Worm (Caenorhabditis elegans) whole organism, L2 larva: Measurements from ENCODE around the gene xpo-3.

Experiments used
- R02D3.7 ChIP-seq: fragments of 150-350 bp; optimal IDR thresholded peaks from 2 replicates; lab custom pipeline; 2014; ENCODE audit warnings: missing biosample characterization, missing genetic modification characterization
- alr-1 ChIP-seq: fragments of 150-350 bp; optimal IDR thresholded peaks from 2 replicates; lab custom pipeline; 2014; ENCODE audit warnings: missing biosample characterization, missing genetic modification characterization
- elt-3 ChIP-seq: sonication (generic microtip); optimal IDR thresholded peaks from 2 replicates; lab custom pipeline; 2017; ENCODE audit warnings: missing biosample characterization, missing genetic modification characterization
- mdl-1 ChIP-seq, 2 experiments: fragments of 150-350 bp in 1 of 2; sonication (generic microtip) in 1 of 2; optimal IDR thresholded peaks; 2 replicates each; lab custom pipeline; 2017; ENCODE audit warnings: missing biosample characterization in 2 of 2, missing genetic modification characterization in 2 of 2
- nhr-10 ChIP-seq: sonication (generic microtip); optimal IDR thresholded peaks from 2 replicates; lab custom pipeline; 2017; ENCODE audit warnings: missing biosample characterization, missing genetic modification characterization
- nhr-237 ChIP-seq: fragments of 150-350 bp; optimal IDR thresholded peaks from 2 replicates; lab custom pipeline; 2014; ENCODE audit warnings: missing biosample characterization, missing genetic modification characterization
- nhr-25 ChIP-seq: fragments of 150-350 bp; sonication (generic microtip); optimal IDR thresholded peaks from 3 replicates; lab custom pipeline; 2014; ENCODE audit warnings: missing biosample characterization, missing genetic modification characterization
- unc-62 ChIP-seq: fragments of 150-350 bp; optimal IDR thresholded peaks from 2 replicates; lab custom pipeline; 2014; ENCODE audit warnings: missing biosample characterization, missing genetic modification reagents, missing genetic modification characterization
- zag-1 ChIP-seq: fragments of 150-350 bp; optimal IDR thresholded peaks from 2 replicates; lab custom pipeline; 2014; ENCODE audit warnings: missing biosample characterization, missing genetic modification characterization

DNA sequence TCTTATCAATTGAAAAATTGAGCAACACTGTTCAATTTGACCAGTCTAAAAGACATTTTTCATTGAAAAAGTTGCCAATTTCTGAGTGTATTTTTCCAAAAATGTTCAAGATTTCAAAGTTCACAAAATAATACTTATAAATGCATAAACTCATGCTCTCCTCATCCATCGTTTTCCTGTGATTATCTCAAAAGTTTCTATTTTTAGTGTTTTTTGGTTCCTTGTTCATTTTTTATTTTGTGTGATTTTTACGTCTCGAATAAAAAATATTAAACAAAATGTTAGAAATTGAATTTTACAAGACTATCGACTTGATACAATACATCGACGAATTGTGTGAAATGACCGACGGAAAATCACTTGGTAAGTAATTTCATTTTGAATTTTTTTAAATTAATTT, 42.1 kb downstream of the xpo-3 start, which contains the start of gene atic-1:
- no peak for TF ChIP-seq alr-1
- TF ChIP-seq nhr-237, result no peak
- no peak for TF ChIP-seq unc-62 (GFP tag; lab: Kevin White, UChicago)
- no peak for TF ChIP-seq nhr-25 (tag; lab: Kevin White, UChicago)
- no peak for TF ChIP-seq zag-1
- no peak for TF ChIP-seq elt-3 (tag; lab: Kevin White, UChicago)
- TF ChIP-seq mdl-1 (tag; optimal IDR thresholded peaks at IDR 0.05; lab: Kevin White, UChicago), result no peak
- TF ChIP-seq R02D3.7 (tag; lab: Kevin White, UChicago), result no peak
- no peak for TF ChIP-seq nhr-10 (tag; lab: Kevin White, UChicago)
